Worm (Caenorhabditis elegans) whole organism, L4 larva: ENCODE results near the gene pqn-80.

Experiments
- ceh-44 ChIP-seq: fragments of 200-800 bp; sonication (Bioruptor generic); IDR thresholded peaks from 2 replicates; pipeline ENCODE4 v1.3.6; 2022; ENCODE audit warnings: missing genetic modification reagents, missing genetic modification characterization, missing compliant biosample characterization
- nhr-102 ChIP-seq: sonication (generic microtip); optimal IDR thresholded peaks from 2 replicates; lab custom pipeline; 2016; ENCODE audit warnings: mild to moderate bottlenecking, missing genetic modification characterization, moderate library complexity, missing compliant biosample characterization
- pha-4 ChIP-seq, 2 experiments: fragments of 150-350 bp in 1 of 2; fragments of 200-800 bp in 1 of 2; sonication (Bioruptor generic) in 1 of 2; IDR thresholded peaks in 1 of 2; optimal IDR thresholded peaks in 1 of 2; 2 replicates each; pipeline versions ENCODE4 v1.3.6 to Lab custom; 2014 to 2022; ENCODE audit warnings: missing genetic modification characterization in 2 of 2, missing genetic modification reagents in 2 of 2, missing biosample characterization in 1 of 2, missing compliant biosample characterization in 1 of 2
- saeg-2 ChIP-seq: fragments of 200-800 bp; sonication (Bioruptor generic); IDR thresholded peaks from 2 replicates; pipeline ENCODE4 v1.3.6; 2022; ENCODE audit warnings: missing genetic modification reagents, missing genetic modification characterization, missing compliant biosample characterization
- unc-130 ChIP-seq: sonication (generic microtip); optimal IDR thresholded peaks from 2 replicates; lab custom pipeline; 2016; ENCODE audit warnings: missing genetic modification reagents, missing genetic modification characterization, missing compliant biosample characterization

ce11 chrIII:12613138-12613915, 13.0 kb upstream of the pqn-80 start:
- TF ChIP-seq pha-4 (GFP tag; IDR thresholded peaks at IDR 0.05; lab: Robert Waterston, UW) (peak; percentile 62), pha-4 (tag; optimal IDR thresholded peaks at IDR 0.05; lab: Kevin White, UChicago) (no peak), nhr-102 (no peak), unc-130 (GFP tag; lab: Kevin White, UChicago) (no peak), saeg-2 (GFP tag; lab: Robert Waterston, UW) (no peak), ceh-44 (GFP tag; lab: Robert Waterston, UW) (no peak)
